Worm (Caenorhabditis elegans) whole organism, L2 larva: ENCODE data around the gene F56B3.11.

Experiments
- fos-1 ChIP-seq: fragments of 150-350 bp; optimal IDR thresholded peaks from 2 replicates; lab custom pipeline; 2014; ENCODE audit warnings: missing biosample characterization, missing genetic modification characterization
- unc-39 ChIP-seq: fragments of 150-350 bp; optimal IDR thresholded peaks from 2 replicates; lab custom pipeline; 2014; ENCODE audit warnings: missing biosample characterization, missing genetic modification characterization

DNA sequence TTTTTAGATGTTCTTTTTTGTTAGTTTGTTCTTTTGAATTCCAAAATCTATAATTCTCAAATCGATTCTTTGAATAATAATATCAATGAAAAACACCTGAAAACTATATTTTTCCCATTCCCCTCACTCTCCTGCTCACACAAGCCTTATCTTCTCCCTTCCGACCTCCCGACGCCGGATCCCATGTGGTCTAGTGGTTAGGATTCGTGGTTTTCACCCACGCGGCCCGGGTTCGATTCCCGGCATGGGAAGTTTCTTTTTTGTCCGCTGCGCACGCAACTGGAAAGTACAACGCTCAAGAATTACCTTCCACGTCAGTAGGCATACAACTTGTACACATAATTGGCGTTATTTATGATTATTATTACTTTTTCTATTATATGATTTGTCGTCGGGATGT, 46.3 kb upstream of the F56B3.11 start:
- TF ChIP-seq fos-1 (tag; lab: Kevin White, UChicago) (peak; percentile 49), unc-39 (no peak)
